Worm (Caenorhabditis elegans) whole organism, early embryonic: ENCODE results near the gene C47E12.12.

Source experiments
- ama-1 ChIP-seq: fragments of 150-350 bp; optimal IDR thresholded peaks from 2 replicates; lab custom pipeline; 2014
- ceh-13 ChIP-seq: fragments of 200-800 bp; sonication (Bioruptor generic); optimal IDR thresholded peaks from 2 replicates; lab custom pipeline; 2018; ENCODE audit warnings: mild to moderate bottlenecking, missing genetic modification characterization, missing compliant biosample characterization
- ceh-36 ChIP-seq: sonication (generic microtip); optimal IDR thresholded peaks from 2 replicates; lab custom pipeline; 2016; ENCODE audit warnings: missing genetic modification characterization, inconsistent platforms, missing compliant biosample characterization
- ets-7 ChIP-seq: sonication (generic microtip); optimal IDR thresholded peaks from 2 replicates; lab custom pipeline; 2016; ENCODE audit warnings: missing genotype, missing genetic modification characterization, missing compliant biosample characterization
- flt-1 ChIP-seq: fragments of 200-800 bp; sonication (Bioruptor generic); IDR thresholded peaks from 2 replicates; pipeline ENCODE4 v1.3.6; 2022; ENCODE audit warnings: missing genetic modification characterization, missing compliant biosample characterization
- hmbx-1 ChIP-seq: sonication (generic microtip); optimal IDR thresholded peaks from 2 replicates; lab custom pipeline; 2016; ENCODE audit warnings: mild to moderate bottlenecking, missing genetic modification characterization, missing compliant biosample characterization
- hnd-1 ChIP-seq: sonication (generic microtip); optimal IDR thresholded peaks from 2 replicates; lab custom pipeline; 2016; ENCODE audit warnings: missing genetic modification characterization, missing compliant biosample characterization
- scrt-1 ChIP-seq: fragments of 200-800 bp; sonication (Bioruptor generic); IDR thresholded peaks from 2 replicates; pipeline ENCODE4 v1.3.6; 2022; ENCODE audit warnings: missing genetic modification characterization, missing compliant biosample characterization
- tbx-11 ChIP-seq: fragments of 200-800 bp; sonication (Bioruptor generic); IDR thresholded peaks from 2 replicates; pipeline ENCODE4 v1.3.6; 2022; ENCODE audit warnings: missing genetic modification characterization, missing compliant biosample characterization

ce11 chrIV:10021283-10021682 is 48.8 kb upstream of the C47E12.12 start, which contains the start of gene F44D12.19:
- TF ChIP-seq hmbx-1 (no peak), scrt-1 (GFP tag; lab: Robert Waterston, UW) (no peak), ets-7 (tag; lab: Kevin White, UChicago) (no peak), hnd-1 (no peak), ama-1 (lab: Kevin White, UChicago) (no peak), ceh-36 (tag; lab: Kevin White, UChicago) (no peak), ceh-13 (no peak), flt-1 (no peak), tbx-11 (GFP tag; lab: Robert Waterston, UW) (no peak)
